Worm (Caenorhabditis elegans) whole organism, midembryonic: ENCODE measurements around the gene nono-1.

Experiments used
- T22C8.4 ChIP-seq: fragments of 200-800 bp; sonication (Bioruptor generic); IDR thresholded peaks from 2 replicates; pipeline ENCODE4 v1.3.6; 2022; ENCODE audit warnings: missing genetic modification characterization, missing compliant biosample characterization
- cog-1 ChIP-seq: sonication (generic microtip); optimal IDR thresholded peaks from 2 replicates; lab custom pipeline; 2016; ENCODE audit warnings: missing genetic modification characterization, missing compliant biosample characterization
- flt-1 ChIP-seq: fragments of 200-800 bp; sonication (Bioruptor generic); IDR thresholded peaks from 2 replicates; pipeline ENCODE4 v1.3.6; 2022; ENCODE audit warnings: missing genetic modification characterization, missing compliant biosample characterization
- klf-2 ChIP-seq: fragments of 200-800 bp; sonication (Bioruptor generic); conservative IDR thresholded peaks from 2 replicates; pipeline ENCODE4 v1.3.6; 2022; ENCODE audit warnings: missing genetic modification reagents, missing genetic modification characterization, missing compliant biosample characterization
- med-1 ChIP-seq: sonication (generic microtip); optimal IDR thresholded peaks from 2 replicates; lab custom pipeline; 2017; ENCODE audit warnings: missing genetic modification characterization, mild to moderate bottlenecking, missing compliant biosample characterization, antibody characterized with exemption, missing genetic modification reagents; ENCODE audit not compliant: insufficient read depth
- ref-1 ChIP-seq: fragments of 200-800 bp; sonication (Bioruptor generic); conservative IDR thresholded peaks from 2 replicates; pipeline ENCODE4 v1.3.6; 2022; ENCODE audit warnings: missing genetic modification reagents, missing genetic modification characterization, missing compliant biosample characterization
- tab-1 ChIP-seq: fragments of 200-800 bp; sonication (Bioruptor generic); IDR thresholded peaks from 2 replicates; pipeline ENCODE4 v1.3.6; 2022; ENCODE audit warnings: missing genetic modification characterization, missing compliant biosample characterization
- ztf-23 ChIP-seq: fragments of 200-800 bp; sonication (Bioruptor generic); IDR thresholded peaks from 2 replicates; pipeline ENCODE4 v1.3.6; 2022; ENCODE audit warnings: missing genetic modification reagents, missing genetic modification characterization, missing compliant biosample characterization
- ztf-29 ChIP-seq: fragments of 200-800 bp; sonication (Bioruptor generic); IDR thresholded peaks from 2 replicates; pipeline ENCODE4 v1.3.6; 2022; ENCODE audit warnings: missing genetic modification reagents, missing genetic modification characterization, missing compliant biosample characterization

nono-1 gene

DNA sequence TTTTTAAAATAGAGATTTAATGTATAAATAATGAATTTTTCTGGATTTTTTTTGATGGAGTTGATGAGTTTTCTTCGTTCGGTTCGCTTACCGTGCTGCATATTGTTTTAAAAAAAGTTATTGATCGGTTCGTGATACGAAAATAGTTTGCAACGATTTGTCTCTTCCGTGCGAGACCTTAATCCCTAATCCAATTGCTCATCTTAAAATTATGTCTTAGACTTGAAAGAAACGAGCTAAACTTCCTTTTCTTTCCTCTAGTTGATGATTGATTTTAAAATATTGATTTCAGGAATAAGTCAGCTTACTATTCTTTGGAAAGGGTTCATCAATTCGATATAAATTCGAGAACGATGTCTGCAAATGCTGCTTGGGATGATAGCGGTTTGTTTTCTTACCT lies 49.6 kb downstream of the nono-1 start, which contains the start of gene C28H8.3:
C28H8.3 (plus strand) TSS at position 293 of the 400 bp plus-strand sequence.
- TF ChIP-seq cog-1 (no peak), ztf-29 (no peak), T22C8.4 (GFP tag; lab: Robert Waterston, UW) (no peak)

DNA sequence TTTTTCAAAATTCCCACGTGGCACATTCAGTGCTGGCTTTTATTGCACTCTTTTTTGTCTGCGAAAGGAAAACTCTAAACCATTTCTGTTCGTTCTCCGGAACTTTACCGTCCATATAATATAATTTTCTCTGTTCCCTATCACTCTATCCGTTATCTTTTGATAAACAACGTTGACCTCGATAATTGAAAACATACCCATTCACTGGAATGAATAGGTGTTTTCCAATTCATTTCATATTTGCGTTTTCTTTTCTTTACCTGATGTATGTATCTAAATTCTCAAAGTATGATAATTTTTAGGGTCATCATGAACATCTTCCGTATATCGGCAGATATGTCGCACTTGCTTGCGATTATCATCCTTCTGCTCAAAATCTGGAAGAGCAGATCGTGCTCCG lies 51.3 kb downstream of the nono-1 start, which contains the start of gene erd-2.2:
erd-2.2 (plus strand) TSS at position 301 of the 400 bp plus-strand sequence.
- TF ChIP-seq ztf-29 (no peak), tab-1 (GFP tag; lab: Robert Waterston, UW) (no peak), ztf-23 (GFP tag; lab: Robert Waterston, UW) (no peak), ref-1 (GFP tag; lab: Robert Waterston, UW) (no peak), flt-1 (GFP tag; lab: Robert Waterston, UW) (no peak), cog-1 (no peak), T22C8.4 (GFP tag; lab: Robert Waterston, UW) (no peak), klf-2 (GFP tag; lab: Robert Waterston, UW) (no peak), med-1 (GFP tag; lab: Kevin White, UChicago) (no peak)

DNA sequence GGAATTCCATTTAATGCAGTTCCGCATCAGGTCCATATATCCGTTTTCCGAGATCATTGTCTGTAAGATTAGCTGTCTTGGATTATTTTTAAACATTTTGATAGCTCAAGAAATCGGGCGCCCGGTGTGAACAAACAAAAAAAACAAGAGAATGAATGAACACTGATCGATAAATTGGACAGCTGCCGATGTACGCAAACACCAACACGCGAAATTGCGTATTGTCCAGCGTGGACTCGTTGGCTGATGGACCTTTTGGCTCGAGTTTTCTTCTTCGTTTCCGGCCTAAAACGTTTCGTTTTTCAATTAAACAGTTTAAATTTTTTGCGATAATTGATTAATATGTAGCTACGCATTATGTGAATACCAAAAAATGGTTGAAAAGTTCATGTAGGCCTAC lies 52.0 kb downstream of the nono-1 start, which contains the start of gene dpff-1:
dpff-1 (minus strand) TSS at position 288 of the 400 bp plus-strand sequence.
- TF ChIP-seq T22C8.4 (GFP tag; lab: Robert Waterston, UW) (peak; percentile 80), med-1 (GFP tag; lab: Kevin White, UChicago) (no peak)
